Fruit fly (Drosophila melanogaster) S2 (cell line): Measurements from ENCODE around the gene Rel.

Experiments used
- CG8478 ChIP-seq: fragments of >200 bp; optimal IDR thresholded peaks from 2 replicates; lab custom pipeline; 2018
- CTCF ChIP-seq, 2 experiments: fragments of >200 bp; optimal IDR thresholded peaks; 2 replicates each; lab custom pipeline; 2018

- no peak for TF ChIP-seq CTCF (optimal IDR thresholded peaks at IDR 0.05; lab: Kevin White, UChicago)
- no peak for TF ChIP-seq CG8478
Observed at dm6 chr3R:9039448-9039847, 8.3 kb downstream of the Rel start, which contains the start of gene neur.
